Worm (Caenorhabditis elegans): ENCODE measurements around the gene F07G11.1.

ce11 chrV:7356684-7357083 lies 49.5 kb downstream of the F07G11.1 start, which contains the start of gene C03G6.21:
- TF ChIP-seq F13H6.1 (tag; optimal IDR thresholded peaks at IDR 0.05), result no peak
- no peak for TF ChIP-seq fos-1 (tag; optimal IDR thresholded peaks at IDR 0.05)
- no peak for TF ChIP-seq nhr-77 (tag; optimal IDR thresholded peaks at IDR 0.05)
- TF ChIP-seq lsy-2 (tag; optimal IDR thresholded peaks at IDR 0.05), result no peak
- TF ChIP-seq mdl-1 (tag; optimal IDR thresholded peaks at IDR 0.05), result no peak
- TF ChIP-seq ZK546.5 (tag; optimal IDR thresholded peaks at IDR 0.05), result no peak
- TF ChIP-seq elt-1 (tag; optimal IDR thresholded peaks at IDR 0.05), result no peak
- TF ChIP-seq crh-2 (tag; optimal IDR thresholded peaks at IDR 0.05), result no peak
- TF ChIP-seq unc-39 (tag; optimal IDR thresholded peaks at IDR 0.05), result no peak
- TF ChIP-seq ceh-16 (tag; optimal IDR thresholded peaks at IDR 0.05), result no peak
- no peak for TF ChIP-seq skn-1 (tag; optimal IDR thresholded peaks at IDR 0.05)
- no peak for TF ChIP-seq elt-3 (tag; optimal IDR thresholded peaks at IDR 0.05)

Measured in whole organism, L2 larva.